Worm (Caenorhabditis elegans) whole organism, late embryonic: Measurements from ENCODE around the gene sca-1.

Experiments used
- ceh-6 ChIP-seq: fragments of 200-800 bp; sonication (Bioruptor generic); optimal IDR thresholded peaks from 2 replicates; lab custom pipeline; 2018; ENCODE audit warnings: mild to moderate bottlenecking, missing genetic modification characterization, missing compliant biosample characterization
- ceh-9 ChIP-seq: sonication (generic microtip); optimal IDR thresholded peaks from 2 replicates; lab custom pipeline; 2016; ENCODE audit warnings: mild to moderate bottlenecking, missing genetic modification characterization, inconsistent platforms, missing compliant biosample characterization
- dve-1 ChIP-seq: sonication (generic microtip); optimal IDR thresholded peaks from 2 replicates; lab custom pipeline; 2017; ENCODE audit warnings: antibody characterized with exemption, mild to moderate bottlenecking, missing genetic modification characterization, missing compliant biosample characterization
- nhr-11 ChIP-seq: fragments of 150-350 bp; optimal IDR thresholded peaks from 2 replicates; lab custom pipeline; 2014; ENCODE audit warnings: missing biosample characterization, missing genetic modification characterization

DNA sequence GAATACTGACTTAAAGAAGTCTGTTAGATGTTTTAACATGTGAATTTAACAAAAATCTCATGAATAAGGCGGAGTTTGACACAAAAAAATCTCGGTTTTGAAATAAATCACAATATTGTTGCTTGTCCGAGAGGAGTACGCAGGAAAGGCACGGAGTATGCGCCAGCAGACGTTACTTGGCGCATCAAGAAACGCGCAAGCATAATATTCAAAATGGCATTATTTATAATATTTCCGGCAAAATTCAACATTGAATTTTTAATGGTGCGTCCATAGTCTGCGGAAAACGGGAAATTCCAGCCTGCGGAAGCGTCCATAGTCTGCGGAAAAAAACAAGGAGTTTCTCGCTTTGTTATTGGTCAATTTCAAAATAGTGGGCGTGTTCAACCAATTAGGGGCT, 28.2 kb upstream of the sca-1 start, which contains the start of gene pde-12:
- TF ChIP-seq dve-1 (tag; lab: Kevin White, UChicago) = no peak
- no peak for TF ChIP-seq nhr-11 (tag; lab: Kevin White, UChicago)
- TF ChIP-seq ceh-6 = no peak
- TF ChIP-seq ceh-9 (tag; lab: Kevin White, UChicago) = no peak
